Worm (Caenorhabditis elegans): ENCODE results near the gene fbxc-52.

Gene fbxc-52

ce11 chrII:3705320-3705719 lies 11.7 kb upstream of the fbxc-52 start, which contains the start of gene srx-108:
Gene srx-108, plus strand, starts transcription at chrII:3705620.
- TF ChIP-seq ceh-48 (tag; optimal IDR thresholded peaks at IDR 0.05), result no peak
- no peak for TF ChIP-seq tbx-2 (tag; optimal IDR thresholded peaks at IDR 0.05)
- no peak for TF ChIP-seq che-1 (tag; optimal IDR thresholded peaks at IDR 0.05)
- TF ChIP-seq ets-4 (tag; optimal IDR thresholded peaks at IDR 0.05), result no peak
- TF ChIP-seq ceh-19 (GFP tag; optimal IDR thresholded peaks at IDR 0.05), result no peak
- TF ChIP-seq K02D7.2 (tag; optimal IDR thresholded peaks at IDR 0.05), result no peak
- TF ChIP-seq madf-2 (tag; optimal IDR thresholded peaks at IDR 0.05), result no peak
- TF ChIP-seq ceh-18 (tag; optimal IDR thresholded peaks at IDR 0.05), result no peak
- TF ChIP-seq sox-4 (tag; optimal IDR thresholded peaks at IDR 0.05), result no peak

ce11 chrII:3709255-3709654 lies 7.8 kb upstream of the fbxc-52 start, which contains the start of gene srx-110:
Gene srx-110, plus strand, starts transcription at chrII:3709555.
- TF ChIP-seq pax-1 (tag; optimal IDR thresholded peaks at IDR 0.05), result no peak
- TF ChIP-seq unc-42 (tag; optimal IDR thresholded peaks at IDR 0.05), result no peak

- no peak for TF ChIP-seq sdc-2 (tag; optimal IDR thresholded peaks at IDR 0.05)
- TF ChIP-seq sox-4 (tag; optimal IDR thresholded peaks at IDR 0.05), result no peak
- no peak for TF ChIP-seq hlh-30 (tag; optimal IDR thresholded peaks at IDR 0.05; ENCODE audit: insufficient read depth)
- TF ChIP-seq ceh-30 (tag; optimal IDR thresholded peaks at IDR 0.05), result no peak
- no peak for TF ChIP-seq ztf-16 (tag; optimal IDR thresholded peaks at IDR 0.05)
- TF ChIP-seq C08G9.2 (tag; optimal IDR thresholded peaks at IDR 0.05), result no peak
- no peak for TF ChIP-seq unc-86 (tag; optimal IDR thresholded peaks at IDR 0.05)
- TF ChIP-seq ceh-6 (GFP tag; optimal IDR thresholded peaks at IDR 0.05), result no peak
- TF ChIP-seq ahr-1 (tag; optimal IDR thresholded peaks at IDR 0.05), result no peak
- no peak for TF ChIP-seq ceh-24 (tag; optimal IDR thresholded peaks at IDR 0.05)
- no peak for TF ChIP-seq ttx-3 (tag; optimal IDR thresholded peaks at IDR 0.05)
- TF ChIP-seq madf-2 (tag; optimal IDR thresholded peaks at IDR 0.05), result no peak
- TF ChIP-seq Y22D7AL.16 (tag; optimal IDR thresholded peaks at IDR 0.05), result no peak
- TF ChIP-seq mec-3 (tag; optimal IDR thresholded peaks at IDR 0.05; ENCODE audit: borderline replicate concordance), result no peak
- no peak for TF ChIP-seq ceh-2 (tag; optimal IDR thresholded peaks at IDR 0.05)
- TF ChIP-seq dmd-4 (tag; optimal IDR thresholded peaks at IDR 0.05; ENCODE audit: borderline replicate concordance), result no peak
- TF ChIP-seq ceh-9 (tag; optimal IDR thresholded peaks at IDR 0.05), result no peak
- TF ChIP-seq pat-9 (tag; optimal IDR thresholded peaks at IDR 0.05), result no peak
Measured at ce11 chrII:3711047-3711446, 6.0 kb upstream of the fbxc-52 start, which contains the start of gene fbxc-53. Gene fbxc-53, plus strand, starts transcription at chrII:3711291.

ce11 chrII:3714595-3714994 lies 2.5 kb upstream of the fbxc-52 start, which contains the start of gene srh-100:
Gene srh-100, minus strand, starts transcription at chrII:3714695.
- no peak for TF ChIP-seq tbx-2 (tag; optimal IDR thresholded peaks at IDR 0.05)
- no peak for TF ChIP-seq ceh-22 (tag; optimal IDR thresholded peaks at IDR 0.05)
- no peak for TF ChIP-seq C08G9.2 (tag; optimal IDR thresholded peaks at IDR 0.05)
- TF ChIP-seq ahr-1 (tag; optimal IDR thresholded peaks at IDR 0.05), result no peak
- TF ChIP-seq elt-2 (tag; optimal IDR thresholded peaks at IDR 0.05), result no peak
- TF ChIP-seq unc-3 (GFP tag; conservative IDR thresholded peaks at IDR 0.05), result no peak
- no peak for TF ChIP-seq unc-3 (tag; optimal IDR thresholded peaks at IDR 0.05)
- TF ChIP-seq hlh-6 (tag; optimal IDR thresholded peaks at IDR 0.05), result no peak
- no peak for TF ChIP-seq hlh-13 (GFP tag; optimal IDR thresholded peaks at IDR 0.05)
- TF ChIP-seq ceh-18 (tag; optimal IDR thresholded peaks at IDR 0.05), result no peak
- TF ChIP-seq K02D7.2 (tag; optimal IDR thresholded peaks at IDR 0.05), result no peak
- no peak for TF ChIP-seq Y22D7AL.16 (tag; optimal IDR thresholded peaks at IDR 0.05)
- TF ChIP-seq ztf-16 (tag; optimal IDR thresholded peaks at IDR 0.05), result no peak
- no peak for TF ChIP-seq gmeb-2 (tag; optimal IDR thresholded peaks at IDR 0.05)
- TF ChIP-seq odd-2 (tag; optimal IDR thresholded peaks at IDR 0.05), result no peak

ce11 chrII:3716455-3716854 lies 606 bp upstream of the fbxc-52 start, which contains the start of gene srh-99:
Gene srh-99, minus strand, starts transcription at chrII:3716555.
- TF ChIP-seq pros-1 (tag; optimal IDR thresholded peaks at IDR 0.05) (no peak), dve-1 (tag; optimal IDR thresholded peaks at IDR 0.05) (no peak), zip-5 (tag; optimal IDR thresholded peaks at IDR 0.05) (no peak)

Measured in whole organism, late embryonic.